Fruit fly (Drosophila melanogaster): ENCODE results near the gene CG11755.

The CG11755 gene

dm6 chr3R:8676560-8677000, at the start of gene CG11755, which contains the start of the genes Unc50 and CG8043:
Gene CG11755, plus strand, starts transcription at chr3R:8676915.
Gene Unc50, minus strand, starts transcription at chr3R:8676613.
Gene CG8043, plus strand, starts transcription at chr3R:8676915.
- peak; percentile 24 for TF ChIP-seq Myc (optimal IDR thresholded peaks at IDR 0.05)
- TF ChIP-seq ey (GFP tag; optimal IDR thresholded peaks at IDR 0.05) = peak; percentile 74
- TF ChIP-seq CG32264 (GFP tag; optimal IDR thresholded peaks at IDR 0.05) = peak; percentile 49
- TF ChIP-seq rgr (GFP tag; optimal IDR thresholded peaks at IDR 0.05) = peak; percentile 82
- no peak for TF ChIP-seq Abd-B (GFP tag; optimal IDR thresholded peaks at IDR 0.05)
- no peak for TF ChIP-seq pan (optimal IDR thresholded peaks at IDR 0.05)
- TF ChIP-seq psq (GFP tag; optimal IDR thresholded peaks at IDR 0.05) = peak; percentile 70
- no peak for TF ChIP-seq Rel (GFP tag; optimal IDR thresholded peaks at IDR 0.05)
- peak; percentile 48 for TF ChIP-seq Rel (tag; optimal IDR thresholded peaks at IDR 0.05)
- no peak for TF ChIP-seq Jra (GFP tag; optimal IDR thresholded peaks at IDR 0.05)
- TF ChIP-seq OdsH (GFP tag; optimal IDR thresholded peaks at IDR 0.05) = peak; percentile 79
- TF ChIP-seq CrebA (GFP tag; optimal IDR thresholded peaks at IDR 0.05; ENCODE audit: borderline replicate concordance) = no peak
- TF ChIP-seq brk (GFP tag; optimal IDR thresholded peaks at IDR 0.05) = no peak
- no peak for TF ChIP-seq dl (GFP tag; optimal IDR thresholded peaks at IDR 0.05; ENCODE audit: insufficient read depth in 1 of 2, partially characterized antibody in 2 of 2)
- peak in 1 of 2 experiments; percentile 83 for TF ChIP-seq foxo (GFP tag; optimal IDR thresholded peaks at IDR 0.05)
- no peak for TF ChIP-seq lola (GFP tag; optimal IDR thresholded peaks at IDR 0.05)
- peak; percentile 76 for TF ChIP-seq br (GFP tag; optimal IDR thresholded peaks at IDR 0.05)
- no peak for TF ChIP-seq Hnf4 (GFP tag; optimal IDR thresholded peaks at IDR 0.05)
- no peak for TF ChIP-seq tai (GFP tag; optimal IDR thresholded peaks at IDR 0.05)
- TF ChIP-seq woc (GFP tag; optimal IDR thresholded peaks at IDR 0.05) = peak; percentile 95
- peak; percentile 80 for TF ChIP-seq CG9705 (GFP tag; optimal IDR thresholded peaks at IDR 0.05)
- no peak for TF ChIP-seq Vsx2 (GFP tag; optimal IDR thresholded peaks at IDR 0.05; ENCODE audit: partially characterized antibody)
- TF ChIP-seq jim (GFP tag; optimal IDR thresholded peaks at IDR 0.05) = no peak
- TF ChIP-seq sage (GFP tag; optimal IDR thresholded peaks at IDR 0.05) = peak; percentile 73
- no peak for TF ChIP-seq usp (GFP tag; optimal IDR thresholded peaks at IDR 0.05)
- TF ChIP-seq Hr83 (GFP tag; optimal IDR thresholded peaks at IDR 0.05; ENCODE audit: poor library complexity, severe bottlenecking) = peak; percentile 47
- peak; percentile 85 for TF ChIP-seq HLH106 (tag; optimal IDR thresholded peaks at IDR 0.05)
- no peak for TF ChIP-seq Mio (GFP tag; optimal IDR thresholded peaks at IDR 0.05)
- TF ChIP-seq dsf (GFP tag; optimal IDR thresholded peaks at IDR 0.05; ENCODE audit: borderline replicate concordance) = peak; percentile 79
- no peak for TF ChIP-seq GATAd (GFP tag; optimal IDR thresholded peaks at IDR 0.05)
- peak; percentile 74 for TF ChIP-seq Sp1 (GFP tag; optimal IDR thresholded peaks at IDR 0.05)
- peak; percentile 82 for TF ChIP-seq fru (GFP tag; optimal IDR thresholded peaks at IDR 0.05)
- peak; percentile 72 for TF ChIP-seq sv (GFP tag; optimal IDR thresholded peaks at IDR 0.05)
- no peak for TF ChIP-seq Dfd (GFP tag; optimal IDR thresholded peaks at IDR 0.05)
- TF ChIP-seq Dif (GFP tag; optimal IDR thresholded peaks at IDR 0.05; ENCODE audit: partially characterized antibody) = no peak
- no peak for TF ChIP-seq N (GFP tag; optimal IDR thresholded peaks at IDR 0.05)
- peak; percentile 86 for TF ChIP-seq h (GFP tag; optimal IDR thresholded peaks at IDR 0.05)
- peak; percentile 74 for TF ChIP-seq dmrt93B (GFP tag; optimal IDR thresholded peaks at IDR 0.05)
- TF ChIP-seq Hr78 (GFP tag; optimal IDR thresholded peaks at IDR 0.05) = no peak

- TF ChIP-seq Rel (GFP tag; optimal IDR thresholded peaks at IDR 0.05) (no peak), Rel (tag; optimal IDR thresholded peaks at IDR 0.05) (no peak), Sp1 (GFP tag; optimal IDR thresholded peaks at IDR 0.05) (no peak), Hnf4 (GFP tag; optimal IDR thresholded peaks at IDR 0.05) (no peak), dsf (GFP tag; optimal IDR thresholded peaks at IDR 0.05; ENCODE audit: borderline replicate concordance) (no peak), sage (GFP tag; optimal IDR thresholded peaks at IDR 0.05) (no peak), Dfd (GFP tag; optimal IDR thresholded peaks at IDR 0.05) (no peak), fru (GFP tag; optimal IDR thresholded peaks at IDR 0.05) (no peak), GATAd (GFP tag; optimal IDR thresholded peaks at IDR 0.05) (no peak), Myc (optimal IDR thresholded peaks at IDR 0.05) (no peak), OdsH (GFP tag; optimal IDR thresholded peaks at IDR 0.05) (no peak), rgr (GFP tag; optimal IDR thresholded peaks at IDR 0.05) (no peak), woc (GFP tag; optimal IDR thresholded peaks at IDR 0.05) (no peak), Dif (GFP tag; optimal IDR thresholded peaks at IDR 0.05; ENCODE audit: partially characterized antibody) (no peak), N (GFP tag; optimal IDR thresholded peaks at IDR 0.05) (no peak), HLH106 (tag; optimal IDR thresholded peaks at IDR 0.05) (no peak)
Measured at dm6 chr3R:8635778-8636177, 40.9 kb upstream of the CG11755 start, which contains the start of gene Or85e. Gene Or85e, minus strand, starts transcription at chr3R:8635878.
